Worm (Caenorhabditis elegans): ENCODE data around the gene egl-26.

DNA sequence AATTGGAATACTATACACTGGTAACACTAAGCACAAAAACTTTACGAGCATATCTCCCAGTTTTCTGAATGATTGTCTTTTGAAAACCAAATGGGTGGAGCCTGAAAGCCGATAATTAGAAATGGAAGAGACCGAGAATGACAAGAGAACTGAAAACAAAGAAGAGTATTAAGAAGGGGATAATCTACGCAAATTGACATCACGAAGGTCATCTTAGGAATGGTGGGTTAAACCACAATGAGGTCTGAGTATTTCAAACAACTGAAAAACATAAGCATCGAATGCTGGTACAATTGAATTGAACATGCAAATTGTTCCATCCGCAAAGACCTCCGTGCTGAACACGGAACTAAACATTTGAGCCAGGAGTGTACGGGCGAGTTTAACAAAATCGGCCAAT, 30.0 kb upstream of the egl-26 start, which contains the start of gene spp-24:
- TF ChIP-seq unc-3 (GFP tag; conservative IDR thresholded peaks at IDR 0.05) (no peak), unc-3 (tag; optimal IDR thresholded peaks at IDR 0.05) (no peak), nhr-11 (tag; optimal IDR thresholded peaks at IDR 0.05) (no peak), dmd-4 (tag; optimal IDR thresholded peaks at IDR 0.05; ENCODE audit: borderline replicate concordance) (no peak), rnt-1 (tag; optimal IDR thresholded peaks at IDR 0.05) (no peak), pros-1 (tag; optimal IDR thresholded peaks at IDR 0.05) (no peak), ttx-3 (tag; optimal IDR thresholded peaks at IDR 0.05) (no peak), ceh-45 (GFP tag; IDR thresholded peaks at IDR 0.05) (no peak)

All from whole organism, late embryonic.